Worm (Caenorhabditis elegans): ENCODE data around the gene C33D9.13.

DNA sequence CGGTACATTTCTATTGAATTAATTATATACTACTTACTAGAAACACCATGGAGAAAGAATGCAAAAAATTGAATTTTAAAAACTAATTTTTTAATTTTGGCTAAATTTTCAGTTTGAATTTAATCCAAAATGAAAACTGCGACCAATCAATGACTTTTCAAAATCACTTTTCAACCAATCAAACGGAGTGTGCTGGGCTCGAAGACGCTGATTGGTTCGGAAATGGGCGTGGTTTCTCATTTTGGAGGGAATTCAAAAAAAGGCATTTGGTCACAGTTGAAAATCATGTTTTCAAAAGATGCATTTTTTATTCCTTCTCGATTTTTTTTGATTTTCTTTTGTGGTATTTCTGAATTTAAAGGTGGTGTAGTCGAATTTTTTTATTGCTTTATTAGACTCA is 36.1 kb downstream of the C33D9.13 start:
- TF ChIP-seq dao-5 (tag; optimal IDR thresholded peaks at IDR 0.05), result no peak
- TF ChIP-seq him-1 (tag; optimal IDR thresholded peaks at IDR 0.05), result no peak
